Worm (Caenorhabditis elegans) whole organism, L2 larva: ENCODE results near the gene clec-86.

Experiments used
- C34F6.9 ChIP-seq: fragments of 150-350 bp; optimal IDR thresholded peaks from 2 replicates; lab custom pipeline; 2014; ENCODE audit warnings: missing biosample characterization, missing genetic modification characterization
- F13H6.1 ChIP-seq: sonication (generic microtip); optimal IDR thresholded peaks from 2 replicates; lab custom pipeline; 2016; ENCODE audit warnings: missing genetic modification characterization, missing compliant biosample characterization
- R02D3.7 ChIP-seq: fragments of 150-350 bp; optimal IDR thresholded peaks from 2 replicates; lab custom pipeline; 2014; ENCODE audit warnings: missing biosample characterization, missing genetic modification characterization
- ZK546.5 ChIP-seq: sonication (generic microtip); optimal IDR thresholded peaks from 2 replicates; lab custom pipeline; 2017; ENCODE audit warnings: missing biosample characterization, missing genetic modification characterization
- blmp-1 ChIP-seq: sonication (generic microtip); optimal IDR thresholded peaks from 2 replicates; lab custom pipeline; 2017; ENCODE audit warnings: missing genetic modification characterization, mild to moderate bottlenecking, missing compliant biosample characterization, antibody characterized with exemption, moderate library complexity; ENCODE audit not compliant: insufficient read depth
- ceh-16 ChIP-seq: fragments of 150-350 bp; optimal IDR thresholded peaks from 2 replicates; lab custom pipeline; 2014; ENCODE audit warnings: missing biosample characterization, missing genetic modification characterization
- crh-2 ChIP-seq: sonication (generic microtip); optimal IDR thresholded peaks from 2 replicates; lab custom pipeline; 2017; ENCODE audit warnings: missing biosample characterization, missing genetic modification characterization
- dmd-4 ChIP-seq: sonication (generic microtip); optimal IDR thresholded peaks from 2 replicates; lab custom pipeline; 2017; ENCODE audit warnings: missing biosample characterization, missing genetic modification characterization
- egl-27 ChIP-seq: sonication (generic microtip); optimal IDR thresholded peaks from 3 replicates; lab custom pipeline; 2017; ENCODE audit warnings: missing biosample characterization, missing genetic modification reagents, missing genetic modification characterization
- elt-1 ChIP-seq: fragments of 150-350 bp; optimal IDR thresholded peaks from 2 replicates; lab custom pipeline; 2014; ENCODE audit warnings: missing biosample characterization, missing genetic modification characterization
- elt-3 ChIP-seq: sonication (generic microtip); optimal IDR thresholded peaks from 2 replicates; lab custom pipeline; 2017; ENCODE audit warnings: missing biosample characterization, missing genetic modification characterization
- fos-1 ChIP-seq: fragments of 150-350 bp; optimal IDR thresholded peaks from 2 replicates; lab custom pipeline; 2014; ENCODE audit warnings: missing biosample characterization, missing genetic modification characterization
- lin-13 ChIP-seq: fragments of 150-350 bp; optimal IDR thresholded peaks from 2 replicates; lab custom pipeline; 2014; ENCODE audit warnings: missing biosample characterization, missing genetic modification reagents, missing genetic modification characterization
- lsy-2 ChIP-seq, 2 experiments: fragments of 150-350 bp in 1 of 2; sonication (generic microtip) in 1 of 2; optimal IDR thresholded peaks; 2 replicates each; lab custom pipeline; 2014 to 2017; ENCODE audit warnings: missing biosample characterization in 2 of 2, missing genetic modification characterization in 2 of 2
- mab-5 ChIP-seq: fragments of 150-350 bp; optimal IDR thresholded peaks from 2 replicates; lab custom pipeline; 2014; ENCODE audit warnings: missing biosample characterization, missing genetic modification characterization
- nhr-12 ChIP-seq: fragments of 150-350 bp; optimal IDR thresholded peaks from 2 replicates; lab custom pipeline; 2014; ENCODE audit warnings: missing biosample characterization, missing genetic modification characterization
- nhr-129 ChIP-seq: fragments of 150-350 bp; optimal IDR thresholded peaks from 2 replicates; lab custom pipeline; 2014; ENCODE audit warnings: missing biosample characterization, missing genetic modification characterization
- nhr-237 ChIP-seq: fragments of 150-350 bp; optimal IDR thresholded peaks from 2 replicates; lab custom pipeline; 2014; ENCODE audit warnings: missing biosample characterization, missing genetic modification characterization
- nhr-25 ChIP-seq: fragments of 150-350 bp; sonication (generic microtip); optimal IDR thresholded peaks from 3 replicates; lab custom pipeline; 2014; ENCODE audit warnings: missing biosample characterization, missing genetic modification characterization
- nhr-6 ChIP-seq: fragments of 150-350 bp; optimal IDR thresholded peaks from 2 replicates; lab custom pipeline; 2014; ENCODE audit warnings: missing biosample characterization, missing genetic modification characterization
- nhr-77 ChIP-seq: fragments of 150-350 bp; optimal IDR thresholded peaks from 2 replicates; lab custom pipeline; 2014; ENCODE audit warnings: missing biosample characterization, missing genetic modification characterization
- sem-4 ChIP-seq: fragments of 150-350 bp; optimal IDR thresholded peaks from 2 replicates; lab custom pipeline; 2014; ENCODE audit warnings: missing biosample characterization, missing genetic modification reagents, missing genetic modification characterization
- skn-1 ChIP-seq: sonication (generic microtip); optimal IDR thresholded peaks from 2 replicates; lab custom pipeline; 2017; ENCODE audit warnings: missing biosample characterization, missing genetic modification characterization
- sma-3 ChIP-seq: sonication (generic microtip); optimal IDR thresholded peaks from 2 replicates; lab custom pipeline; 2016; ENCODE audit warnings: missing genetic modification reagents, missing genetic modification characterization, missing compliant biosample characterization
- sma-9 ChIP-seq, 2 experiments: fragments of 150-350 bp in 1 of 2; sonication (generic microtip) in 1 of 2; optimal IDR thresholded peaks; 2 replicates each; lab custom pipeline; 2014 to 2016; ENCODE audit warnings: missing genetic modification characterization in 2 of 2, mild to moderate bottlenecking in 1 of 2, missing biosample characterization in 1 of 2, missing compliant biosample characterization in 1 of 2, missing genetic modification reagents in 1 of 2, moderate library complexity in 1 of 2
- snpc-4 ChIP-seq: fragments of 150-350 bp; optimal IDR thresholded peaks from 2 replicates; lab custom pipeline; 2014; ENCODE audit warnings: missing biosample characterization, missing genetic modification characterization
- ztf-1 ChIP-seq: fragments of 200-800 bp; sonication (Bioruptor generic); conservative IDR thresholded peaks from 2 replicates; pipeline ENCODE4 v1.3.6; 2022; ENCODE audit warnings: missing genetic modification characterization, missing compliant biosample characterization
- ztf-11 ChIP-seq: sonication (generic microtip); optimal IDR thresholded peaks from 2 replicates; lab custom pipeline; 2017; ENCODE audit warnings: missing biosample characterization, missing genetic modification characterization
- ztf-4 ChIP-seq: fragments of 150-350 bp; optimal IDR thresholded peaks from 2 replicates; lab custom pipeline; 2014; ENCODE audit warnings: missing biosample characterization, missing genetic modification characterization

clec-86 gene

ce11 chrX:7101477-7101876 lies 38.2 kb upstream of the clec-86 start, which contains the start of gene C36B7.3:
Gene C36B7.3, plus strand, starts transcription at chrX:7101777.
- TF ChIP-seq R02D3.7 (tag; lab: Kevin White, UChicago) = no peak

DNA sequence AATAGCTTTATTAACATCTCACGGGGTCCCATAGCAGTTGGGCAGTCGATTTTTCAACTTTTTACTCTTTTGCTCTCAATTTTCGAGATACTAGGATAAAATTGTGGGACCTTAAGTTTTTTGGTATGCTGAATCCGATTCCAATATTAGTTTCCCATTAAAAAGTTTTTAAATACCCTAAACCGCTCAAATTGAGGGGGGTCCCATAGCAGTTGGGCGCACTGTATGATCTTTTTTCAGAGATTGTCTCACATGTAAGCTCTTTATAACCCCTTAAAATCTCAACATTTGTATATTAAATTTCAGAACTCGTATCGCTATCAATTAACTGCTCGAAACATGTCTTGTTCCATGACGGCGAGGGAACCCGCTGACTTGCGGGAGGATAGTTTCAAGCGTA lies 33.6 kb upstream of the clec-86 start, which contains the start of gene C36B7.2:
C36B7.2 (plus strand) TSS at position 301 of the 400 bp plus-strand sequence.
- no peak for TF ChIP-seq elt-1 (tag; lab: Kevin White, UChicago)

DNA sequence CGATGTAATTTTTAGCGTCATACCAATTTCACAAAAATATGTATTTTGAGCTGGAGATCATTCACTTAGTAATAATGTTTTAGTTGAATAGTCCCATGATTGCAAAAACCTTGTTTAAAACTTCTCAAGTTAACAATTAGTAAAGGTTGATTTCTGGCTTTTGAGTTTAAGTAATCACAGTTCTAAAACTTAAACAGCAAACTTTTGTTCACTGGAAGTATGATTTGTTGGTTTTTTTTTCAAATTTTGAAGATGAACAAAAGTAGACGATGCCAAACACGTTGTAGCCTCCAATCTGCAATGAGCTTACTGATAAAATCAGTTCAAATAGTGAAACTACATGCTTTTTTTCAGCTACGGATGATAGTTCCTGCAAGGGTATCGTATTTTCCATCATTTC lies 27.1 kb upstream of the clec-86 start, which contains the start of gene C36B7.1:
C36B7.1 (plus strand) TSS at position 301 of the 400 bp plus-strand sequence.
- TF ChIP-seq elt-1 (tag; lab: Kevin White, UChicago) = no peak
- no peak for TF ChIP-seq C34F6.9 (tag; lab: Kevin White, UChicago)
- no peak for TF ChIP-seq blmp-1 (tag; lab: Kevin White, UChicago)
- TF ChIP-seq mab-5 = no peak
- TF ChIP-seq ztf-1 (GFP tag; lab: Robert Waterston, UW) = no peak
- TF ChIP-seq nhr-6 (tag; lab: Kevin White, UChicago) = no peak
- no peak for TF ChIP-seq sem-4 (tag; lab: Kevin White, UChicago)
- TF ChIP-seq snpc-4 (tag; lab: Kevin White, UChicago) = no peak
- TF ChIP-seq nhr-12 (tag; lab: Kevin White, UChicago) = no peak
- TF ChIP-seq ceh-16 = no peak

DNA sequence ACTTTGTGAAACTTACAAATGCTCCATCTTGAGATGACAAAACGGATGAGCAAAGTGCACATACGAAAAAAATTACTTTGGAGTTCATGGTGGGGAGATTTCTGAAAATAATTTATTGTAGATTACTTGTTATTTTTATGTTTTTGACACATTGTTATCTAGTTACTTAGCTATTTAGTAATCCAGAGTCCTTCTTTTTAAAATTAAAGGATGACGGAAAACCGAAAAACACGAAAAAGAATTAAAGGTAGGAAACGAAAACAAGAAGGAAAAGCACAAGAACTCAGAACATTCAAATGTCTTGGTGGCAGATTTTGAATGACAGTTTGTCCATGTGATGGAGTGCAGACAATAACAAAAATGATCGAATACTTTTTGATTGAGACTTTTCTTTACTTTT lies 22.8 kb upstream of the clec-86 start, which contains the start of gene hen-1:
hen-1 (minus strand) TSS at position 101 of the 400 bp plus-strand sequence.
- TF ChIP-seq fos-1 (tag; lab: Kevin White, UChicago) (no peak), nhr-25 (tag; lab: Kevin White, UChicago) (no peak), egl-27 (tag; lab: Kevin White, UChicago) (no peak)

ce11 chrX:7122655-7123054 lies 17.0 kb upstream of the clec-86 start:
- TF ChIP-seq snpc-4 (tag; lab: Kevin White, UChicago) (no peak), lin-13 (GFP tag; lab: Kevin White, UChicago) (no peak), dmd-4 (tag; lab: Kevin White, UChicago) (no peak), R02D3.7 (tag; lab: Kevin White, UChicago) (no peak), nhr-237 (no peak), nhr-77 (tag; lab: Kevin White, UChicago) (no peak), elt-3 (tag; lab: Kevin White, UChicago) (no peak), mab-5 (no peak), nhr-129 (no peak), ztf-11 (tag; lab: Kevin White, UChicago) (no peak), ztf-1 (GFP tag; lab: Robert Waterston, UW) (no peak), F13H6.1 (tag; lab: Kevin White, UChicago) (no peak), skn-1 (no peak), egl-27 (tag; lab: Kevin White, UChicago) (no peak), nhr-25 (tag; lab: Kevin White, UChicago) (no peak), sma-9 (GFP tag; optimal IDR thresholded peaks at IDR 0.05; lab: Kevin White, UChicago) (no peak), sma-9 (tag; optimal IDR thresholded peaks at IDR 0.05; lab: Kevin White, UChicago) (no peak), ZK546.5 (no peak), lsy-2 (tag; optimal IDR thresholded peaks at IDR 0.05; lab: Kevin White, UChicago) (no peak), sma-3 (GFP tag; lab: Kevin White, UChicago) (no peak)

DNA sequence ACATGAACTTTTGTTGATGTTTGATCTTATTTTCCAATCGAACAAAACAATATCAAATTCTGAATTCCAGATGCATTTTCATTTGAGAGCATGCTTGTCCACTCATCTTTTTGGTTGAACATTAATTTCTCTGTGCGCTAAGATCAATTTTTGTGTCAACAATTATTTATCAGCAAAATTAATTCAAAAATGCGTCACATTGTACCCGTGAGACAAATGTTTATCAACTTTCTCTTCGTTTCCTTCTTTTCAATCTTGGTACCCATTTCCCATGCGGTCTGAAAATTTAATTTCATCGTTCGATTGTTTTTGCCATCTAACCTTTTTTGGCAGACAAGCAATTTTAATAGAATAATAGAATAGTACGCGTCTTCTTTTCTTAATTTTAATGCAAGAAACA lies 15.6 kb upstream of the clec-86 start:
- TF ChIP-seq skn-1 (peak; percentile 3), crh-2 (tag; lab: Kevin White, UChicago) (peak; percentile 9), ztf-4 (no peak), fos-1 (tag; lab: Kevin White, UChicago) (peak; percentile 67), nhr-77 (tag; lab: Kevin White, UChicago) (no peak)

DNA sequence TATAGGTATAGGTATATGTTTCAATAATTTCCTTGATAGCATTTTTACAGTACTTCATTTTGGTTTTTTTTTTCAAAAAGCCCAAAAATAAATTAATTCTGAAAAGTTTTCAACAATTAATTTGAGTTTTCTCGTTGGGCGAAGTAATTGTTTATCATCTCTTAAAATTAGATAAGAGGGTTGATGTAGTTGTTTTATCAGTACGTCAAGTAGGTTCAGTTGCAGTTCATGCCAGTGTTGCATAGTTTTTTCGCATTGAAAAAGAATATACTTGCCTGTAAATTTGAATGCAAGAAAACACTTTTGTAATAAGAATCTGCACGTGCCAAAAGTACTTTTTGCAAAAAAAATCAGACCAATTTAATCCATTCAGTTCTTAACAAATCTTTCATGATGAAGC lies 14.5 kb upstream of the clec-86 start:
- TF ChIP-seq lin-13 (GFP tag; lab: Kevin White, UChicago) (no peak), fos-1 (tag; lab: Kevin White, UChicago) (peak; percentile 62), elt-1 (tag; lab: Kevin White, UChicago) (no peak), mab-5 (no peak)
- TF ChIP-seq, all 48 proteins: peak for 1
